Worm (Caenorhabditis elegans): ENCODE data around the gene nlp-3.

DNA sequence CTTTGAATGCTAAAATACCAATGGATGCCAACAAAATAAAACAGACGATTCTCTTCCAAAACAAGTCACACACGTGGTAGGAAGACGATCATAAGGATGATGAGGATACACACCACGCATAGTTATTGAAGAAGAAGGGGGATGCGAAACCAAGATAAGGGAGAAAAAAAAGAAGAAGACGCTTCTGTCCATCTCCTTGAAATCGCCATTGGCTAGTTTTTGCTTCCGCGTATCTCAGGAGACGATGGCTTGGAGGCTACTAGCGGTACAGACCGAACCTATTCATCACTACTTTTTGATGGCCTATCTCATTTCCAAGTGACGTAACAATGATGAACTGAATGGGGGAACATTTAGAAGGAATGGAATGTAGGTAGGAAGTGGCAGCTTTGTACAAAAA is 13.9 kb downstream of the nlp-3 start:
- TF ChIP-seq unc-62 (GFP tag; optimal IDR thresholded peaks at IDR 0.05): no peak
- no peak for TF ChIP-seq repo-1 (tag; optimal IDR thresholded peaks at IDR 0.05)
- TF ChIP-seq nhr-120 (GFP tag; IDR thresholded peaks at IDR 0.05): no peak
- no peak for TF ChIP-seq ceh-40 (GFP tag; IDR thresholded peaks at IDR 0.05)

All from whole organism, young adult.